Fruit fly (Drosophila melanogaster) whole organism, wandering third instar larva: ENCODE results near the gene EMC4.

Experiments
- Abd-B ChIP-seq: fragments of >200 bp; optimal IDR thresholded peaks from 2 replicates; lab custom pipeline; 2017; ENCODE audit warnings: missing biosample characterization, missing genetic modification characterization
- CG32264 ChIP-seq: fragments of 200-800 bp; sonication (Bioruptor generic); optimal IDR thresholded peaks from 2 replicates; lab custom pipeline; 2016; ENCODE audit warnings: missing biosample characterization, missing genetic modification characterization
- CG9705 ChIP-seq: fragments of 200-800 bp; sonication (Bioruptor generic); optimal IDR thresholded peaks from 2 replicates; lab custom pipeline; 2018; ENCODE audit warnings: missing biosample characterization, mild to moderate bottlenecking, missing genetic modification characterization
- CrebA ChIP-seq: fragments of 200-800 bp; sonication (Bioruptor generic); optimal IDR thresholded peaks from 2 replicates; lab custom pipeline; 2016; ENCODE audit warnings: missing biosample characterization, mild to moderate bottlenecking, missing genetic modification characterization, borderline replicate concordance
- Dfd ChIP-seq: fragments of >200 bp; optimal IDR thresholded peaks from 2 replicates; lab custom pipeline; 2017; ENCODE audit warnings: missing biosample characterization, missing genetic modification characterization
- Dif ChIP-seq: fragments of 200-275, 200-300 bp; sonication (Bioruptor generic); optimal IDR thresholded peaks from 2 replicates; lab custom pipeline; 2018; ENCODE audit warnings: missing biosample characterization, missing genetic modification characterization; ENCODE audit not compliant: partially characterized antibody
- GATAd ChIP-seq: sonication (Bioruptor generic); optimal IDR thresholded peaks from 2 replicates; lab custom pipeline; 2016; ENCODE audit warnings: missing biosample characterization, missing genetic modification characterization
- HLH106 ChIP-seq: fragments of 200-800 bp; optimal IDR thresholded peaks from 3 replicates; lab custom pipeline; 2019; ENCODE audit warnings: missing biosample characterization, mild to moderate bottlenecking, missing genetic modification characterization, moderate library complexity
- Hnf4 ChIP-seq: fragments of 200-800 bp; sonication (Bioruptor generic); optimal IDR thresholded peaks from 2 replicates; lab custom pipeline; 2016; ENCODE audit warnings: missing biosample characterization, mild to moderate bottlenecking, missing genetic modification characterization
- Hr78 ChIP-seq: fragments of >200 bp; optimal IDR thresholded peaks from 2 replicates; lab custom pipeline; 2017; ENCODE audit warnings: missing biosample characterization, missing genetic modification characterization
- Hr83 ChIP-seq: fragments of 200-300 bp; sonication (Bioruptor generic); optimal IDR thresholded peaks from 2 replicates; lab custom pipeline; 2016; ENCODE audit warnings: missing biosample characterization, mild to moderate bottlenecking, missing genetic modification characterization, moderate library complexity; ENCODE audit not compliant: poor library complexity, severe bottlenecking
- Jra ChIP-seq: sonication (Bioruptor generic); optimal IDR thresholded peaks from 2 replicates; lab custom pipeline; 2016; ENCODE audit warnings: missing biosample characterization, missing genetic modification characterization
- Mio ChIP-seq: sonication (Bioruptor generic); optimal IDR thresholded peaks from 2 replicates; lab custom pipeline; 2016; ENCODE audit warnings: missing biosample characterization, missing genetic modification characterization
- Myc ChIP-seq: fragments of >200 bp; optimal IDR thresholded peaks from 2 replicates; lab custom pipeline; 2017
- N ChIP-seq: fragments of >200 bp; optimal IDR thresholded peaks from 2 replicates; lab custom pipeline; 2018; ENCODE audit warnings: missing biosample characterization, missing external identifiers, missing genetic modification characterization
- OdsH ChIP-seq: fragments of 200-800 bp; sonication (Bioruptor generic); optimal IDR thresholded peaks from 2 replicates; lab custom pipeline; 2016; ENCODE audit warnings: missing biosample characterization, mild to moderate bottlenecking, missing genetic modification characterization
- Rel ChIP-seq, 2 experiments: fragments of 200-800 bp; sonication (Bioruptor generic) in 1 of 2; optimal IDR thresholded peaks; 2 replicates in 1 of 2; 3 replicates in 1 of 2; lab custom pipeline; 2016 to 2019; ENCODE audit warnings: mild to moderate bottlenecking in 2 of 2, missing biosample characterization in 2 of 2, missing genetic modification characterization in 2 of 2, moderate library complexity in 1 of 2
- Sp1 ChIP-seq: fragments of 200-800 bp; sonication (Bioruptor generic); optimal IDR thresholded peaks from 3 replicates; lab custom pipeline; 2019; ENCODE audit warnings: missing biosample characterization, mild to moderate bottlenecking, missing genetic modification characterization, moderate library complexity
- Vsx2 ChIP-seq: fragments of 200-300, 225-300 bp; sonication (Bioruptor generic); optimal IDR thresholded peaks from 2 replicates; lab custom pipeline; 2018; ENCODE audit warnings: missing biosample characterization, missing genetic modification characterization; ENCODE audit not compliant: partially characterized antibody
- br ChIP-seq: fragments of 200-800 bp; sonication (Bioruptor generic); optimal IDR thresholded peaks from 2 replicates; lab custom pipeline; 2016; ENCODE audit warnings: missing biosample characterization, missing genetic modification characterization
- brk ChIP-seq: fragments of 200-800 bp; sonication (Bioruptor generic); optimal IDR thresholded peaks from 2 replicates; lab custom pipeline; 2016; ENCODE audit warnings: missing biosample characterization, mild to moderate bottlenecking, missing genetic modification characterization
- dl ChIP-seq, 2 experiments: fragments of 175-275, 200-275 bp in 1 of 2; fragments of 200-275 bp in 1 of 2; sonication (Bioruptor generic); optimal IDR thresholded peaks; lab custom pipeline; 2018; ENCODE audit warnings: mild to moderate bottlenecking in 2 of 2, missing biosample characterization in 2 of 2, missing genetic modification characterization in 2 of 2, moderate library complexity in 2 of 2; ENCODE audit not compliant: partially characterized antibody in 2 of 2, insufficient read depth in 1 of 2
- dmrt93B ChIP-seq: fragments of 200-800 bp; sonication (Bioruptor generic); optimal IDR thresholded peaks from 2 replicates; lab custom pipeline; 2018; ENCODE audit warnings: missing biosample characterization, mild to moderate bottlenecking, missing genetic modification characterization
- dsf ChIP-seq: sonication (Bioruptor generic); optimal IDR thresholded peaks from 2 replicates; lab custom pipeline; 2016; ENCODE audit warnings: missing biosample characterization, missing genetic modification characterization, borderline replicate concordance
- ey ChIP-seq: fragments of 200-800 bp; sonication (Bioruptor generic); optimal IDR thresholded peaks from 2 replicates; lab custom pipeline; 2016; ENCODE audit warnings: missing biosample characterization, missing genetic modification characterization
- foxo ChIP-seq, 2 experiments: fragments of 200-800 bp; sonication (Bioruptor generic); optimal IDR thresholded peaks; 2 replicates in 1 of 2; 3 replicates in 1 of 2; lab custom pipeline; 2016 to 2017; ENCODE audit warnings: missing biosample characterization in 2 of 2, missing genetic modification characterization in 2 of 2
- fru ChIP-seq: fragments of 200-800 bp; sonication (Bioruptor generic); optimal IDR thresholded peaks from 3 replicates; lab custom pipeline; 2016; ENCODE audit warnings: missing biosample characterization, mild to moderate bottlenecking, missing genetic modification characterization
- h ChIP-seq: fragments of 200-800 bp; sonication (Bioruptor generic); optimal IDR thresholded peaks from 3 replicates; lab custom pipeline; 2016; ENCODE audit warnings: missing biosample characterization, mild to moderate bottlenecking, missing genetic modification characterization
- jim ChIP-seq: fragments of 175-275, 200-325 bp; sonication (Bioruptor generic); optimal IDR thresholded peaks from 2 replicates; lab custom pipeline; 2016; ENCODE audit warnings: missing biosample characterization, mild to moderate bottlenecking, missing genetic modification characterization
- lola ChIP-seq: fragments of >200 bp; optimal IDR thresholded peaks from 2 replicates; lab custom pipeline; 2017; ENCODE audit warnings: missing biosample characterization, missing genetic modification characterization
- pan ChIP-seq: fragments of >200 bp; optimal IDR thresholded peaks from 2 replicates; lab custom pipeline; 2017
- psq ChIP-seq: fragments of 200-800 bp; sonication (Bioruptor generic); optimal IDR thresholded peaks from 3 replicates; lab custom pipeline; 2017; ENCODE audit warnings: missing biosample characterization, mild to moderate bottlenecking, missing genetic modification characterization, moderate library complexity
- rgr ChIP-seq: fragments of 200-800 bp; sonication (Bioruptor generic); optimal IDR thresholded peaks from 3 replicates; lab custom pipeline; 2016; ENCODE audit warnings: missing biosample characterization, mild to moderate bottlenecking, missing genetic modification characterization
- sage ChIP-seq: fragments of 200-800 bp; sonication (Bioruptor generic); optimal IDR thresholded peaks from 2 replicates; lab custom pipeline; 2016; ENCODE audit warnings: missing biosample characterization, mild to moderate bottlenecking, missing genetic modification characterization
- sv ChIP-seq: fragments of 200-800 bp; sonication (Bioruptor generic); optimal IDR thresholded peaks from 3 replicates; lab custom pipeline; 2016; ENCODE audit warnings: missing biosample characterization, missing genetic modification characterization
- tai ChIP-seq: sonication (Bioruptor generic); optimal IDR thresholded peaks from 2 replicates; lab custom pipeline; 2016; ENCODE audit warnings: missing biosample characterization, missing genetic modification characterization
- usp ChIP-seq: fragments of >200 bp; optimal IDR thresholded peaks from 2 replicates; lab custom pipeline; 2017; ENCODE audit warnings: missing biosample characterization, missing genetic modification characterization
- woc ChIP-seq: sonication (Bioruptor generic); optimal IDR thresholded peaks from 2 replicates; lab custom pipeline; 2016; ENCODE audit warnings: missing biosample characterization, mild to moderate bottlenecking, missing genetic modification characterization

The EMC4 gene

DNA sequence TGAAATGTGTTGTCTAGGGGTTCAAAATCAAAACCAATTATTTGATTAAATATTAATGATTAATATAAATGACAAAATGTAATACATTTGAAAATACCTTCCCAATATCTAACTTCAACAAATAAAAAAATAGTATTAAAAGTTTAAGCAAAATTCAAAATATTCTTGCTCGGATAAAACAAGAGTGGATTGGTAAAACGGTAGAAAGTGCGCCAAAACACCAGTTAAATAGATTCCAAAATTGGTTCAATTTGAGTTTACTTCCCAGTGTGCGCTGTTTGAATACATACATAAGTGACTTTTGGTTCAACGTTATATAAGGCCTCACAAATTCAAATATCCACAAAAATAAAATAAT, 3.0 kb downstream of the EMC4 start (continued):
- TF ChIP-seq Hr83 (GFP tag; lab: Kevin White, UChicago) (no peak), jim (GFP tag; lab: Kevin White, UChicago) (no peak), Dfd (GFP tag; lab: Kevin White, UChicago) (no peak), dmrt93B (GFP tag; lab: Kevin White, UChicago) (no peak)

DNA sequence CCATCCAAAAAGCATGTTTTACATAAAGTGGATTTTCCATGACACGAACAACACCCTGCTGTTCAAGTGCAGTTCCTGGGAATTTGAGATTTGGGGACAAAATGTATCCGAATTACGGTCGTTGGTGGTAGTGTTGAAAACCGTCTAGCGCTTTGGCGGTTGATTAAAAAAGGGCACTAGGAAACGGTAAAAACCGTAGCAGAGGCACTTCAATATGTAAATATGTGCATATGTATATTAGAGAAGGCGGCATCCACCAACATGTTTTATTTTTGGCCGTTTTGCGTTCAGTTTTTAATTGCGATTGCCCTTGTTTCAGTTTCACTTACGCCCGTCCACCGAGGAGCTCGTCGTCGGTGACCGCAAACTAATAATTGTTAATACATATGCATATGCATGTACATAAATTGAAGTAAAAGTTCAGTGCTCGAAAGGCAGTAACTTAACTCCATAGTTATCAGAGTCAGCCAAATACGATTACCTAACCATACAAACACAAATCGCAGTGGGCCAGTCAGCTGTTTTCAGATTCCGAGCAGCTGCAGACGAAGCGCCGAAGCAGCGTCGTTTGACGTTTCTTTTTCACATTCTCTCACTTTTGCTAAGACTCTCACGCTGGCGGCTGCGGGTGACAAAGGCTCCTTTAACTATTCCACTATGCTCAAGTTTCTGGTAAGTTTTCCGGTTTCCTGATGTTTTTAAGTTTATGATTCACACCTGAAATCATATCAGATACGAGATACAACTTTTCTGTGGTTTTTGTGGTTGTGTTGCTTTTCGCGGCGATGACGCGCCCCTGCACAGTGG, 3.6 kb downstream of the EMC4 start, which contains the start of gene CG33170:
Gene CG33170 (plus strand): TSS at position 347 of the 807 bp plus-strand sequence.
- TF ChIP-seq usp (no peak), foxo (GFP tag; optimal IDR thresholded peaks at IDR 0.05; lab: Kevin White, UChicago) (no peak), Hr78 (no peak), br (GFP tag; lab: Kevin White, UChicago) (peak; percentile 2), ey (GFP tag; lab: Kevin White, UChicago) (no peak), sage (no peak), OdsH (GFP tag; lab: Kevin White, UChicago) (no peak), Myc (lab: Kevin White, UChicago) (no peak), brk (GFP tag; lab: Kevin White, UChicago) (no peak), Hr83 (GFP tag; lab: Kevin White, UChicago) (no peak), CrebA (GFP tag; lab: Kevin White, UChicago) (no peak), Rel (GFP tag; optimal IDR thresholded peaks at IDR 0.05; lab: Kevin White, UChicago) (no peak), Rel (tag; optimal IDR thresholded peaks at IDR 0.05; lab: Kevin White, UChicago) (peak; percentile 15), Hnf4 (no peak), Jra (GFP tag; lab: Kevin White, UChicago) (peak; percentile 62), GATAd (GFP tag; lab: Kevin White, UChicago) (no peak), Abd-B (GFP tag; lab: Kevin White, UChicago) (no peak), sv (no peak), pan (lab: Kevin White, UChicago) (no peak)

- TF ChIP-seq h (peak; percentile 81), Mio (GFP tag; lab: Kevin White, UChicago) (no peak), br (GFP tag; lab: Kevin White, UChicago) (peak; percentile 80), Hr78 (no peak), rgr (peak; percentile 79), CrebA (GFP tag; lab: Kevin White, UChicago) (peak; percentile 81), fru (peak; percentile 81), jim (GFP tag; lab: Kevin White, UChicago) (peak; percentile 46), psq (GFP tag; lab: Kevin White, UChicago) (peak; percentile 67), Dif (GFP tag; lab: Kevin White, UChicago) (peak; percentile 100), GATAd (GFP tag; lab: Kevin White, UChicago) (no peak), lola (no peak), foxo (GFP tag; optimal IDR thresholded peaks at IDR 0.05; lab: Kevin White, UChicago) (peak in 1 of 2 experiments; percentile 81), Hnf4 (peak; percentile 82), Hr83 (GFP tag; lab: Kevin White, UChicago) (peak; percentile 82), Myc (lab: Kevin White, UChicago) (no peak), Dfd (GFP tag; lab: Kevin White, UChicago) (no peak), Vsx2 (GFP tag; lab: Kevin White, UChicago) (no peak), pan (lab: Kevin White, UChicago) (no peak), CG9705 (GFP tag; lab: Kevin White, UChicago) (peak; percentile 84), woc (no peak), CG32264 (GFP tag; lab: Kevin White, UChicago) (no peak), tai (GFP tag; lab: Kevin White, UChicago) (no peak), sv (peak; percentile 78), brk (GFP tag; lab: Kevin White, UChicago) (no peak), HLH106 (tag; lab: Kevin White, UChicago) (peak; percentile 79), usp (no peak), N (GFP tag; lab: Kevin White, UChicago) (no peak), ey (GFP tag; lab: Kevin White, UChicago) (peak; percentile 70), Rel (GFP tag; optimal IDR thresholded peaks at IDR 0.05; lab: Kevin White, UChicago) (no peak), Rel (tag; optimal IDR thresholded peaks at IDR 0.05; lab: Kevin White, UChicago) (peak; percentile 65), Jra (GFP tag; lab: Kevin White, UChicago) (peak; percentile 89), sage (no peak), dl (GFP tag; optimal IDR thresholded peaks at IDR 0.05; lab: Kevin White, UChicago; ENCODE audit: insufficient read depth in 1 of 2, partially characterized antibody in 2 of 2) (peak; percentile 89 to 93), Abd-B (GFP tag; lab: Kevin White, UChicago) (no peak), dmrt93B (GFP tag; lab: Kevin White, UChicago) (peak; percentile 82), Sp1 (GFP tag; lab: Kevin White, UChicago) (peak; percentile 62), OdsH (GFP tag; lab: Kevin White, UChicago) (peak; percentile 42), dsf (no peak)
Measured at dm6 chr3L:22863367-22864078, 4.5 kb downstream of the EMC4 start, which contains the start of gene CG33169. TSS of gene CG33169 (plus strand) at chr3L:22863864.
